Worm (Caenorhabditis elegans): Measurements from ENCODE around the gene mrpl-36.
A peak's percentile ranks its signal among the peaks of the same experiment; 100 is the strongest.

Gene mrpl-36

ce11 chrIII:9826005-9826404 lies 21.9 kb downstream of the mrpl-36 start (continued):
- TF ChIP-seq unc-62 (GFP tag; optimal IDR thresholded peaks at IDR 0.05) (no peak), fkh-8 (tag; optimal IDR thresholded peaks at IDR 0.05) (no peak), pax-3 (tag; optimal IDR thresholded peaks at IDR 0.05) (no peak), sptf-1 (tag; optimal IDR thresholded peaks at IDR 0.05) (no peak), nhr-77 (tag; optimal IDR thresholded peaks at IDR 0.05) (peak; percentile 1), lin-35 (GFP tag; optimal IDR thresholded peaks at IDR 0.05) (peak; percentile 10 to 61), efl-3 (GFP tag; optimal IDR thresholded peaks at IDR 0.05) (no peak), swsn-7 (tag; optimal IDR thresholded peaks at IDR 0.05) (peak; percentile 56), ceh-88 (GFP tag; IDR thresholded peaks at IDR 0.05) (no peak), unc-98 (GFP tag; IDR thresholded peaks at IDR 0.05) (no peak), unc-130 (tag; optimal IDR thresholded peaks at IDR 0.05) (peak; percentile 31), ztf-4 (tag; optimal IDR thresholded peaks at IDR 0.05) (peak; percentile 18)

- peak; percentile 12 for TF ChIP-seq mep-1 (tag; optimal IDR thresholded peaks at IDR 0.05)
- peak in 1 of 6 experiments; percentile 67 for TF ChIP-seq elt-3 (tag; optimal IDR thresholded peaks at IDR 0.05)
- no peak for TF ChIP-seq vab-15 (tag; optimal IDR thresholded peaks at IDR 0.05)
- peak; percentile 33 for TF ChIP-seq snu-23 (GFP tag; optimal IDR thresholded peaks at IDR 0.05)
- TF ChIP-seq F16B12.6 (tag; optimal IDR thresholded peaks at IDR 0.05), result peak; percentile 30
- TF ChIP-seq blmp-1 (tag; optimal IDR thresholded peaks at IDR 0.05), result peak; percentile 58
- peak in 1 of 2 experiments; percentile 9 for TF ChIP-seq lsy-2 (tag; optimal IDR thresholded peaks at IDR 0.05)
- TF ChIP-seq isw-1 (GFP tag; IDR thresholded peaks at IDR 0.05), result no peak
- TF ChIP-seq ceh-90 (tag; optimal IDR thresholded peaks at IDR 0.05), result no peak
- no peak for TF ChIP-seq nhr-71 (tag; optimal IDR thresholded peaks at IDR 0.05)
- TF ChIP-seq dpl-1 (GFP tag; optimal IDR thresholded peaks at IDR 0.05), result peak; percentile 21 to 33 (median 32)
- peak; percentile 31 for TF ChIP-seq lin-14 (GFP tag; optimal IDR thresholded peaks at IDR 0.05)
- TF ChIP-seq lin-35 (GFP tag; optimal IDR thresholded peaks at IDR 0.05), result peak; percentile 33 to 36
Measured at ce11 chrIII:9825073-9825828, 22.7 kb downstream of the mrpl-36 start, which contains the start of gene ZK632.9. TSS of gene ZK632.9 (minus strand) at chrIII:9825432.

DNA sequence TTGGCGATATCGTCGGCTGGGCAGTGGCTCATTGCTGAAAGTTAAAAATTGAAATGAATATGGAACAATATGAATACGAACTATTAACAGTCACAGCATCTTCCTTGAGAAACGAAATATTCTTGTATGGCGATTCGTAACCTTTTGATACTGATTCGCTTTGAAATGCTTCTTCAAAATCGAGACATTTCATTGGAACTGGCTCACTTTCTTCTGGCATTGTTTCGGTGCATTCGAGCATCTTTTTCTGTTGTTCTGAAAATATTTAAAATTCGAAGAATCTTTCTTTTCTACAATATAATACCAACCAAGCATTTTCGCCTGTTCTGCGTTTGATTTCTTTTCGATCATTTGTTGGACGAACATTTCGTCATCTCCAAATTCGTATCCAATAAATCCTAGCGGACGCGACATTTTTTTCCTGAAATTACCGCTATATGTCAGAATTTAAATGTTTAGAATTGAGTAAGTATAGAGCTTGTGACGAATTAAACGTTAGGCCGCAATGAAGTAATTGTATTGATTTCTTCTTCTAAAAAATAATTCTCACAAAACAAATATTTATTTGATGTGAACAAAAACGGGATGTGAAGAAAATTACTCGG lies 23.5 kb downstream of the mrpl-36 start, which contains the start of gene lin-52:
Gene lin-52 (minus strand): TSS at position 421 of the 605 bp plus-strand sequence.
- no peak for TF ChIP-seq swsn-7 (tag; optimal IDR thresholded peaks at IDR 0.05)
- TF ChIP-seq unc-62 (GFP tag; optimal IDR thresholded peaks at IDR 0.05), result no peak
- peak; percentile 8 for TF ChIP-seq lin-13 (GFP tag; optimal IDR thresholded peaks at IDR 0.05)
- no peak for TF ChIP-seq nhr-77 (tag; optimal IDR thresholded peaks at IDR 0.05)
- no peak for TF ChIP-seq ceh-8 (GFP tag; optimal IDR thresholded peaks at IDR 0.05)
- TF ChIP-seq irx-1 (tag; optimal IDR thresholded peaks at IDR 0.05), result no peak
- no peak for TF ChIP-seq sptf-1 (tag; optimal IDR thresholded peaks at IDR 0.05)
- TF ChIP-seq nhr-19 (GFP tag; conservative IDR thresholded peaks at IDR 0.05), result 0 out of 2 replicates have a peak, but pooled peaks have one; percentile 4
- no peak for TF ChIP-seq xbp-1 (tag; optimal IDR thresholded peaks at IDR 0.05)
- no peak for TF ChIP-seq zip-4 (GFP tag; optimal IDR thresholded peaks at IDR 0.05)
- no peak for TF ChIP-seq aly-2 (tag; optimal IDR thresholded peaks at IDR 0.05)
- TF ChIP-seq lin-15B (tag; optimal IDR thresholded peaks at IDR 0.05), result no peak
- no peak for TF ChIP-seq pag-3 (tag; optimal IDR thresholded peaks at IDR 0.05; ENCODE audit: borderline replicate concordance, insufficient read depth)
- no peak for TF ChIP-seq mdl-1 (tag; optimal IDR thresholded peaks at IDR 0.05)
- 0 out of 2 replicates have a peak, but pooled peaks have one; percentile 9 for TF ChIP-seq grh-1 (GFP tag; IDR thresholded peaks at IDR 0.05)
- TF ChIP-seq ets-5 (GFP tag; IDR thresholded peaks at IDR 0.05), result no peak
- peak; percentile 43 for TF ChIP-seq nhr-90 (tag; optimal IDR thresholded peaks at IDR 0.05; ENCODE audit: poor library complexity)
- peak; percentile 87 for TF ChIP-seq ama-1 (optimal IDR thresholded peaks at IDR 0.05)
- no peak for TF ChIP-seq snu-23 (GFP tag; optimal IDR thresholded peaks at IDR 0.05)
- no peak for TF ChIP-seq C34B4.2 (tag; optimal IDR thresholded peaks at IDR 0.05)
- no peak for TF ChIP-seq efl-1 (optimal IDR thresholded peaks at IDR 0.05)
- TF ChIP-seq efl-1 (GFP tag; optimal IDR thresholded peaks at IDR 0.05 in 1 of 2), result no peak
- TF ChIP-seq fos-1 (tag; optimal IDR thresholded peaks at IDR 0.05), result no peak
- no peak for TF ChIP-seq elt-3 (tag; optimal IDR thresholded peaks at IDR 0.05)
- TF ChIP-seq nhr-76 (tag; optimal IDR thresholded peaks at IDR 0.05), result no peak
- no peak for TF ChIP-seq nhr-237 (tag; optimal IDR thresholded peaks at IDR 0.05)
- TF ChIP-seq nhr-12 (tag; optimal IDR thresholded peaks at IDR 0.05), result no peak
- TF ChIP-seq C04F5.9 (tag; optimal IDR thresholded peaks at IDR 0.05), result no peak
- TF ChIP-seq fkh-10 (GFP tag; optimal IDR thresholded peaks at IDR 0.05), result no peak
- peak; percentile 31 for TF ChIP-seq nhr-20 (tag; optimal IDR thresholded peaks at IDR 0.05)
